Fruit fly (Drosophila melanogaster): ENCODE measurements around the gene Ace.

Ace gene

dm6 chr3R:13208451-13208850, 50.9 kb downstream of the Ace start:
- TF ChIP-seq E2f2 (GFP tag; IDR thresholded peaks at IDR 0.05) (peak; percentile 90), corto (GFP tag; optimal IDR thresholded peaks at IDR 0.05) (no peak), Jarid2 (GFP tag; optimal IDR thresholded peaks at IDR 0.05) (peak; percentile 8), Rfx (GFP tag; IDR thresholded peaks at IDR 0.05) (0 out of 2 replicates have a peak, but pooled peaks have one; percentile 19), eve (GFP tag; optimal IDR thresholded peaks at IDR 0.05) (peak in 1 of 2 experiments; percentile 38), Dp (GFP tag; optimal IDR thresholded peaks at IDR 0.05) (peak; percentile 83), Myb (GFP tag; optimal IDR thresholded peaks at IDR 0.05) (peak; percentile 81), HLHmδ (GFP tag; optimal IDR thresholded peaks at IDR 0.05) (no peak), ewg (GFP tag; optimal IDR thresholded peaks at IDR 0.05) (peak; percentile 95), cas (GFP tag; IDR thresholded peaks at IDR 0.05) (no peak), zf30C (GFP tag; optimal IDR thresholded peaks at IDR 0.05) (no peak), CG7372 (GFP tag; IDR thresholded peaks at IDR 0.05) (no peak), emc (GFP tag; optimal IDR thresholded peaks at IDR 0.05) (no peak), CG11504 (tag; optimal IDR thresholded peaks at IDR 0.05) (peak; percentile 77), vvl (GFP tag; IDR thresholded peaks at IDR 0.05) (peak; percentile 33; the same call in 1 of the 2 replicates), CG18011 (GFP tag; optimal IDR thresholded peaks at IDR 0.05) (peak; percentile 99), mam (GFP tag; optimal IDR thresholded peaks at IDR 0.05) (no peak), hbn (GFP tag; IDR thresholded peaks at IDR 0.05; ENCODE audit: partially characterized antibody) (no peak), Med (GFP tag) (peak; percentile 68), CG2120 (GFP tag; optimal IDR thresholded peaks at IDR 0.05) (no peak), stwl (tag; optimal IDR thresholded peaks at IDR 0.05) (peak; percentile 25), abd-A (tag; optimal IDR thresholded peaks at IDR 0.05) (peak; percentile 38), pzg (GFP tag; optimal IDR thresholded peaks at IDR 0.05) (peak; percentile 16), Trl (optimal IDR thresholded peaks at IDR 0.05) (peak; percentile 37 to 72), Trl (GFP tag; optimal IDR thresholded peaks at IDR 0.05) (no peak), p53 (GFP tag; optimal IDR thresholded peaks at IDR 0.05) (no peak), NFAT (GFP tag; IDR thresholded peaks at IDR 0.05) (0 out of 2 replicates have a peak, but pooled peaks have one; percentile 5), Abd-B (GFP tag; optimal IDR thresholded peaks at IDR 0.05) (peak; percentile 49), CG3163 (GFP tag; optimal IDR thresholded peaks at IDR 0.05) (peak; percentile 100), CG42726 (GFP tag; IDR thresholded peaks at IDR 0.05; ENCODE audit: partially characterized antibody) (peak; percentile 17; the same call in 1 of the 2 replicates), sisA (GFP tag; IDR thresholded peaks at IDR 0.05) (no peak), scrt (GFP tag; optimal IDR thresholded peaks at IDR 0.05) (peak; percentile 15), CG13287 (GFP tag; IDR thresholded peaks at IDR 0.05; ENCODE audit: partially characterized antibody) (peak; percentile 36; the same call in 1 of the 2 replicates), dan (GFP tag; IDR thresholded peaks at IDR 0.05) (no peak)

DNA sequence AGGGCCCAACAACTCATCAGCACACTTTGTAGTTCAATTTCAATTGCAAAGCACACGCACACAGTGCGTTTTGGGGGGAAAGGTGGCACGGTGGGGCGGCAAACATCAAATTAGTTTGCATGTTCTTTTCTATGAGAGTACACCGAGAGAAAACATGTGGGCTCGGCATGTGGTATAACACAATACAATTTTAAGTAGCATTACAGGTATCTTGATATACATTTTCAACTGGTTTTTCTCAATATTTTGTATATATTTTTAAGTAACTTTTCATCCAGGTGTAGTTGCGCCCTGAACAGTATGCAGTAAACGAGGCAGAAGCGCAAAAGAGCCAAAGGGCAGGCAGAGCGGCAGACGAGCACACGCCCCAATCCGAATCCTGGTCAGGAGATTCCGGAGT, 58.9 kb downstream of the Ace start:
- TF ChIP-seq vnd (GFP tag; IDR thresholded peaks at IDR 0.05; ENCODE audit: partially characterized antibody) = 0 out of 3 replicates have a peak, but pooled peaks have one; percentile 8
- TF ChIP-seq CG9932 (GFP tag; IDR thresholded peaks at IDR 0.05) = 0 out of 2 replicates have a peak, but pooled peaks have one; percentile 14
- TF ChIP-seq CG14441 (GFP tag; IDR thresholded peaks at IDR 0.05) = peak; percentile 9; the same call in 1 of the 2 replicates
- TF ChIP-seq jumu (GFP tag; optimal IDR thresholded peaks at IDR 0.05) = no peak
- TF ChIP-seq Chrac-16 (GFP tag; optimal IDR thresholded peaks at IDR 0.05) = no peak
- TF ChIP-seq repo (GFP tag; optimal IDR thresholded peaks at IDR 0.05) = no peak
- TF ChIP-seq CG2678 (tag; optimal IDR thresholded peaks at IDR 0.05) = peak; percentile 38
- peak; percentile 22; the same call in 1 of the 2 replicates for TF ChIP-seq Rfx (GFP tag; IDR thresholded peaks at IDR 0.05)
- no peak for TF ChIP-seq CG10209 (GFP tag; optimal IDR thresholded peaks at IDR 0.05)
- peak; percentile 1 for TF ChIP-seq fd96Cb (tag; optimal IDR thresholded peaks at IDR 0.05)
- no peak for TF ChIP-seq Sox100B (GFP tag; optimal IDR thresholded peaks at IDR 0.05)
- peak; percentile 33; the same call in 1 of the 3 replicates for TF ChIP-seq dysf (GFP tag; IDR thresholded peaks at IDR 0.05)
- TF ChIP-seq CG11504 (tag; optimal IDR thresholded peaks at IDR 0.05) = peak; percentile 46
- TF ChIP-seq cwo (GFP tag; optimal IDR thresholded peaks at IDR 0.05) = peak; percentile 18
- TF ChIP-seq onecut (GFP tag; IDR thresholded peaks at IDR 0.05) = peak; percentile 5; the same call in 1 of the 2 replicates
- TF ChIP-seq pan (optimal IDR thresholded peaks at IDR 0.05) = no peak
- TF ChIP-seq pan (GFP tag; optimal IDR thresholded peaks at IDR 0.05 in 1 of 2, IDR thresholded peaks at IDR 0.05 in 1 of 2) = peak in 1 of 2 experiments; percentile 5
- no peak for TF ChIP-seq Xrp1 (GFP tag; IDR thresholded peaks at IDR 0.05)
- TF ChIP-seq gem (tag; optimal IDR thresholded peaks at IDR 0.05) = peak; percentile 31
- no peak for TF ChIP-seq CG13894 (tag; optimal IDR thresholded peaks at IDR 0.05)
